Worm (Caenorhabditis elegans): ENCODE results near the gene Y66D12A.1.

DNA sequence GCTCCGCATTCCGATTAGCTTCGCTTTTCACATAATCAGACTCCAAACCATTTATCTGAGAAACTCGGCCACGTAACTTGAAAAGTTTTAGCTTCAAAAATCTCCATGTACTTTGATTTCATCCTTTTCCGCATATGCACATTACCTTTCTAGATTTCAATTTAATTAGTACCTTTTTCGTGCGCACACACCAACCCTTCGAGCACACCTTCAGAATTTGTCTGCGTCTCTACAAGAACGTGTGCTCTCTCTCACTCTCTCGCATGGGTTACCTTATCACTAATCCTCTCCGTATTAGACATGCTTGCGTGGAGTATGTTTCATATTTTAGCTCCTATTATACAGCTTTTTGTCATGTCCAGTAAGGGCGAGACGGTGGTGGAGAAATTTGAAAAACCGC, 1.6 kb downstream of the Y66D12A.1 start, which contains the start of gene Y66D12A.30:
- TF ChIP-seq C08G9.2 (tag; optimal IDR thresholded peaks at IDR 0.05) (no peak), ama-1 (optimal IDR thresholded peaks at IDR 0.05) (no peak), unc-3 (GFP tag; conservative IDR thresholded peaks at IDR 0.05) (no peak), unc-3 (tag; optimal IDR thresholded peaks at IDR 0.05) (no peak), unc-55 (GFP tag; optimal IDR thresholded peaks at IDR 0.05) (no peak), pax-1 (tag; optimal IDR thresholded peaks at IDR 0.05) (no peak), ceh-18 (tag; optimal IDR thresholded peaks at IDR 0.05) (no peak), elt-2 (tag; optimal IDR thresholded peaks at IDR 0.05) (no peak), hlh-30 (tag; optimal IDR thresholded peaks at IDR 0.05; ENCODE audit: insufficient read depth) (no peak), hlh-6 (tag; optimal IDR thresholded peaks at IDR 0.05) (no peak), rnt-1 (tag; optimal IDR thresholded peaks at IDR 0.05) (no peak)
